Fruit fly (Drosophila melanogaster): ENCODE measurements around the gene CG18549.

- no peak for TF ChIP-seq CG13204 (GFP tag; optimal IDR thresholded peaks at IDR 0.05)
- no peak for TF ChIP-seq CG8301 (tag; optimal IDR thresholded peaks at IDR 0.05)
- TF ChIP-seq Ets98B (GFP tag; IDR thresholded peaks at IDR 0.05): no peak
- TF ChIP-seq CG12605 (GFP tag; IDR thresholded peaks at IDR 0.05): no peak
- no peak for TF ChIP-seq CG32121 (GFP tag; IDR thresholded peaks at IDR 0.05)
- TF ChIP-seq Snoo (tag; optimal IDR thresholded peaks at IDR 0.05): no peak
- TF ChIP-seq CG34367 (tag; optimal IDR thresholded peaks at IDR 0.05): no peak
- TF ChIP-seq gl (tag; optimal IDR thresholded peaks at IDR 0.05): no peak
- no peak for TF ChIP-seq CG8159 (tag; optimal IDR thresholded peaks at IDR 0.05)
- TF ChIP-seq CG17806 (tag; optimal IDR thresholded peaks at IDR 0.05): no peak
- TF ChIP-seq CG15710 (tag; optimal IDR thresholded peaks at IDR 0.05): no peak
- no peak for TF ChIP-seq CG10348 (GFP tag; IDR thresholded peaks at IDR 0.05)
- no peak for TF ChIP-seq CG14655 (GFP tag; optimal IDR thresholded peaks at IDR 0.05)
Observed at dm6 chr3R:12405134-12405533, 44.0 kb upstream of the CG18549 start.
